Worm (Caenorhabditis elegans) whole organism, late embryonic: ENCODE data around the gene F58H1.8.
A peak's percentile ranks its signal among the peaks of the same experiment; 100 is the strongest.

Experiments used
- C38D4.7 ChIP-seq: fragments of 200-800 bp; sonication (Bioruptor generic); optimal IDR thresholded peaks from 2 replicates; lab custom pipeline; 2018; ENCODE audit warnings: mild to moderate bottlenecking, missing genetic modification characterization, moderate library complexity, missing compliant biosample characterization
- F13H6.1 ChIP-seq: sonication (generic microtip); optimal IDR thresholded peaks from 2 replicates; lab custom pipeline; 2016; ENCODE audit warnings: missing genetic modification characterization, missing compliant biosample characterization
- T23F11.4 ChIP-seq: fragments of 200-800 bp; sonication (Bioruptor generic); optimal IDR thresholded peaks from 2 replicates; lab custom pipeline; 2018; ENCODE audit warnings: mild to moderate bottlenecking, missing genetic modification characterization, missing compliant biosample characterization
- ceh-18 ChIP-seq: sonication (generic microtip); optimal IDR thresholded peaks from 2 replicates; lab custom pipeline; 2016; ENCODE audit warnings: missing genetic modification characterization, missing compliant biosample characterization
- ceh-2 ChIP-seq: sonication (generic microtip); optimal IDR thresholded peaks from 2 replicates; lab custom pipeline; 2016; ENCODE audit warnings: missing genotype, missing genetic modification characterization, missing compliant biosample characterization
- ceh-24 ChIP-seq: sonication (generic microtip); optimal IDR thresholded peaks from 2 replicates; lab custom pipeline; 2016; ENCODE audit warnings: mild to moderate bottlenecking, missing genetic modification characterization, missing compliant biosample characterization
- ceh-31 ChIP-seq: sonication (generic microtip); optimal IDR thresholded peaks from 2 replicates; lab custom pipeline; 2016; ENCODE audit warnings: missing genetic modification characterization, missing compliant biosample characterization
- ceh-6 ChIP-seq: fragments of 200-800 bp; sonication (Bioruptor generic); optimal IDR thresholded peaks from 2 replicates; lab custom pipeline; 2018; ENCODE audit warnings: mild to moderate bottlenecking, missing genetic modification characterization, missing compliant biosample characterization
- ceh-9 ChIP-seq: sonication (generic microtip); optimal IDR thresholded peaks from 2 replicates; lab custom pipeline; 2016; ENCODE audit warnings: mild to moderate bottlenecking, missing genetic modification characterization, inconsistent platforms, missing compliant biosample characterization
- dmd-4 ChIP-seq: sonication (generic microtip); optimal IDR thresholded peaks from 2 replicates; lab custom pipeline; 2016; ENCODE audit warnings: borderline replicate concordance, missing genetic modification characterization, missing compliant biosample characterization
- elt-2 ChIP-seq: sonication (generic microtip); optimal IDR thresholded peaks from 2 replicates; lab custom pipeline; 2016; ENCODE audit warnings: missing genetic modification reagents, missing genetic modification characterization, missing compliant biosample characterization
- elt-4 ChIP-seq: sonication (generic microtip); optimal IDR thresholded peaks from 2 replicates; lab custom pipeline; 2016; ENCODE audit warnings: missing genetic modification characterization, missing compliant biosample characterization
- eyg-1 ChIP-seq: sonication (generic microtip); optimal IDR thresholded peaks from 2 replicates; lab custom pipeline; 2016; ENCODE audit warnings: missing genotype, missing genetic modification characterization, missing compliant biosample characterization
- fax-1 ChIP-seq: sonication (generic microtip); optimal IDR thresholded peaks from 2 replicates; lab custom pipeline; 2016; ENCODE audit warnings: missing genotype, missing genetic modification characterization, missing compliant biosample characterization
- gmeb-2 ChIP-seq: sonication (generic microtip); optimal IDR thresholded peaks from 2 replicates; lab custom pipeline; 2016; ENCODE audit warnings: missing genetic modification characterization, inconsistent platforms, missing compliant biosample characterization
- hlh-13 ChIP-seq: fragments of 200-800 bp; sonication (Bioruptor generic); optimal IDR thresholded peaks from 2 replicates; lab custom pipeline; 2018; ENCODE audit warnings: mild to moderate bottlenecking, missing genetic modification characterization, missing compliant biosample characterization
- hlh-6 ChIP-seq: sonication (generic microtip); optimal IDR thresholded peaks from 2 replicates; lab custom pipeline; 2016; ENCODE audit warnings: missing genotype, missing genetic modification characterization, missing compliant biosample characterization
- lim-6 ChIP-seq: sonication (generic microtip); optimal IDR thresholded peaks from 2 replicates; lab custom pipeline; 2016; ENCODE audit warnings: missing genetic modification characterization, missing compliant biosample characterization
- lin-11 ChIP-seq: fragments of 200-800 bp; sonication (Bioruptor generic); optimal IDR thresholded peaks from 2 replicates; lab custom pipeline; 2018; ENCODE audit warnings: mild to moderate bottlenecking, missing genetic modification characterization, missing compliant biosample characterization
- nhr-11 ChIP-seq: fragments of 150-350 bp; optimal IDR thresholded peaks from 2 replicates; lab custom pipeline; 2014; ENCODE audit warnings: missing biosample characterization, missing genetic modification characterization
- nhr-232 ChIP-seq: sonication (generic microtip); optimal IDR thresholded peaks from 2 replicates; lab custom pipeline; 2016; ENCODE audit warnings: missing genetic modification characterization, missing compliant biosample characterization
- npax-4 ChIP-seq: sonication (generic microtip); optimal IDR thresholded peaks from 2 replicates; lab custom pipeline; 2016; ENCODE audit warnings: missing genetic modification characterization, missing compliant biosample characterization
- pag-3 ChIP-seq: sonication (generic microtip); optimal IDR thresholded peaks from 2 replicates; lab custom pipeline; 2016; ENCODE audit warnings: missing compliant biosample characterization, missing genetic modification characterization, borderline replicate concordance
- pqm-1 ChIP-seq: sonication (generic microtip); optimal IDR thresholded peaks from 2 replicates; lab custom pipeline; 2016; ENCODE audit warnings: missing genetic modification characterization, missing compliant biosample characterization
- pros-1 ChIP-seq: fragments of 150-350 bp; optimal IDR thresholded peaks from 2 replicates; lab custom pipeline; 2014; ENCODE audit warnings: missing biosample characterization, missing genetic modification reagents, missing genetic modification characterization
- sdc-2 ChIP-seq: sonication (generic microtip); optimal IDR thresholded peaks from 2 replicates; lab custom pipeline; 2016; ENCODE audit warnings: missing genotype, missing genetic modification characterization, missing compliant biosample characterization
- sox-2 ChIP-seq: fragments of 200-800 bp; sonication (Bioruptor generic); IDR thresholded peaks from 2 replicates; pipeline ENCODE4 v1.3.6; 2022; ENCODE audit warnings: missing genetic modification reagents, missing genetic modification characterization, missing compliant biosample characterization
- tbx-2 ChIP-seq: sonication (generic microtip); optimal IDR thresholded peaks from 2 replicates; lab custom pipeline; 2016; ENCODE audit warnings: missing genetic modification characterization, missing compliant biosample characterization
- tbx-7 ChIP-seq: sonication (generic microtip); optimal IDR thresholded peaks from 2 replicates; lab custom pipeline; 2016; ENCODE audit warnings: missing genotype, missing genetic modification characterization, missing compliant biosample characterization
- ttx-3 ChIP-seq: sonication (generic microtip); optimal IDR thresholded peaks from 2 replicates; lab custom pipeline; 2016; ENCODE audit warnings: missing genetic modification reagents, missing genetic modification characterization, missing compliant biosample characterization
- unc-3 ChIP-seq, 2 experiments: fragments of 200-800 bp in 1 of 2; sonication (Bioruptor generic) in 1 of 2; sonication (generic microtip) in 1 of 2; conservative IDR thresholded peaks in 1 of 2; optimal IDR thresholded peaks in 1 of 2; 2 replicates each; pipeline versions ENCODE4 v1.3.6 to Lab custom; 2016 to 2022; ENCODE audit warnings: missing compliant biosample characterization in 2 of 2, missing genetic modification characterization in 2 of 2, missing genetic modification reagents in 1 of 2
- unc-55 ChIP-seq: sonication (generic microtip); optimal IDR thresholded peaks from 2 replicates; lab custom pipeline; 2017; ENCODE audit warnings: missing biosample characterization, missing genetic modification reagents, missing genetic modification characterization
- unc-86 ChIP-seq: sonication (generic microtip); optimal IDR thresholded peaks from 2 replicates; lab custom pipeline; 2016; ENCODE audit warnings: missing genetic modification characterization, missing compliant biosample characterization
- zip-5 ChIP-seq: sonication (generic microtip); optimal IDR thresholded peaks from 2 replicates; lab custom pipeline; 2016; ENCODE audit warnings: missing genetic modification characterization, missing compliant biosample characterization
- ztf-16 ChIP-seq: sonication (generic microtip); optimal IDR thresholded peaks from 2 replicates; lab custom pipeline; 2017; ENCODE audit warnings: missing genetic modification characterization, missing compliant biosample characterization

F58H1.8 gene

ce11 chrV:11934848-11935247 is at the start of gene F58H1.8:
Gene F58H1.8, plus strand, starts transcription at chrV:11935148.
- no peak for TF ChIP-seq sox-2
- no peak for TF ChIP-seq T23F11.4 (GFP tag; lab: Kevin White, UChicago)
- no peak for TF ChIP-seq fax-1 (tag; lab: Kevin White, UChicago)
- TF ChIP-seq gmeb-2 (tag; lab: Kevin White, UChicago), result no peak
- TF ChIP-seq sdc-2 (tag; lab: Kevin White, UChicago), result no peak
- no peak for TF ChIP-seq zip-5 (tag; lab: Kevin White, UChicago)
- TF ChIP-seq ceh-2 (tag; lab: Kevin White, UChicago), result no peak
- no peak for TF ChIP-seq pag-3 (tag; lab: Kevin White, UChicago)
- no peak for TF ChIP-seq nhr-11 (tag; lab: Kevin White, UChicago)
- no peak for TF ChIP-seq ceh-24
- TF ChIP-seq ceh-6 (GFP tag; lab: Kevin White, UChicago), result no peak
- TF ChIP-seq tbx-7 (tag; lab: Kevin White, UChicago), result no peak
- TF ChIP-seq tbx-2 (tag; lab: Kevin White, UChicago), result no peak
- TF ChIP-seq ceh-9, result no peak
- no peak for TF ChIP-seq elt-4 (tag; lab: Kevin White, UChicago)
- TF ChIP-seq hlh-13 (GFP tag; lab: Kevin White, UChicago), result no peak
- TF ChIP-seq F13H6.1 (tag; lab: Kevin White, UChicago), result no peak
- no peak for TF ChIP-seq unc-86 (tag; lab: Kevin White, UChicago)
- no peak for TF ChIP-seq pros-1 (tag; lab: Kevin White, UChicago)

DNA sequence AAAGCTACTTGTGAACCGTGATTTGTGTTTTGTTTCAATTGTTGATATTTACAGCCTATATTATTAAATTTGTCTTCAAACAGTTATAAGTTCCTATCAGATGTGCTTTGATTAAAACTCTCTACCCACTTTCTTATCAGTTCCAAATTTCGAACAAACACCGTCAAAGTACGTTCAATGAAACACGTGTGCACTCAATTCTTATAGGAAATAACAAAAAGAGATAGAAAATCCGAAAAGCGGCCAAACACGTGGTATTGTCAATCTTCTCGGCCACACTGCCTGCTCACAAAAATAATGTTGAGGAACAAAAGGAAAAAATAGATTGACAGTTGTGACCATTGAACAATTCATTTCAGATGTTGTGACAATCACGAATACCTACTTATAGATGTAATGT is 49.0 kb upstream of the F58H1.8 start:
- TF ChIP-seq ztf-16 (no peak), elt-2 (tag; lab: Kevin White, UChicago) (peak; percentile 38)

DNA sequence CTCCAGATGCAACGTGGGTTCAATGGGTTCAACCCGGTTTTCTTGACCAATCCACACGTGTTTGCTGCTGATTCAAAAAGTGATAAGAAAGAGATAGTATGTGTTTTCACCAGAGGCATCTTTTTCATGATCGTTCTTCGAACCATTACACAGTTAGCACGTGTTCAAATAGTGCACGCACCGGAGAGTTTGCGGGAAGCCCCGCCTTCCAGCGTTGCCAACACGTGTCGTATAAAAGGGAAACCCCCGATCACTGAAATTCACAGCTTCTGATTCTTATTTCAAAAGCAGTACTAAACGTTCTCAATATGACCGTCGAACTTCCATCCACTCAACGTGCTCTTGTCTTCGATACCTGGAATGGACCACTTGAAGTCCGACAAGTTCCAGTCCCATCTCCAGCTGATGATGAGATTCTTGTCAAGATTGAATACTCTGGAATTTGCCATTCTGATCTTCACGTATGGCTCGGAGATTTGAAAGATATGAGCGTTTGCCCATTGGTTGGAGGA is 46.9 kb upstream of the F58H1.8 start, which contains the start of gene adh-1:
TSS of gene adh-1 (plus strand) at position 261 of the 512 bp plus-strand sequence.
- TF ChIP-seq hlh-6 (no peak), ceh-18 (peak; percentile 74), sdc-2 (tag; lab: Kevin White, UChicago) (no peak)

ce11 chrV:11888656-11889055 is 46.3 kb upstream of the F58H1.8 start:
- no peak for TF ChIP-seq F13H6.1 (tag; lab: Kevin White, UChicago)
- TF ChIP-seq sdc-2 (tag; lab: Kevin White, UChicago), result no peak
- no peak for TF ChIP-seq ceh-18
- TF ChIP-seq ceh-31, result no peak
- TF ChIP-seq eyg-1 (tag; lab: Kevin White, UChicago), result no peak
- no peak for TF ChIP-seq C38D4.7 (GFP tag; lab: Kevin White, UChicago)
- TF ChIP-seq T23F11.4 (GFP tag; lab: Kevin White, UChicago), result no peak
- no peak for TF ChIP-seq hlh-6
- no peak for TF ChIP-seq npax-4 (tag; lab: Kevin White, UChicago)
- TF ChIP-seq tbx-7 (tag; lab: Kevin White, UChicago), result no peak
- no peak for TF ChIP-seq dmd-4 (tag; lab: Kevin White, UChicago)
- TF ChIP-seq lim-6, result no peak
- no peak for TF ChIP-seq lin-11 (tag; lab: Kevin White, UChicago)
- TF ChIP-seq unc-55 (GFP tag; lab: Kevin White, UChicago), result no peak

DNA sequence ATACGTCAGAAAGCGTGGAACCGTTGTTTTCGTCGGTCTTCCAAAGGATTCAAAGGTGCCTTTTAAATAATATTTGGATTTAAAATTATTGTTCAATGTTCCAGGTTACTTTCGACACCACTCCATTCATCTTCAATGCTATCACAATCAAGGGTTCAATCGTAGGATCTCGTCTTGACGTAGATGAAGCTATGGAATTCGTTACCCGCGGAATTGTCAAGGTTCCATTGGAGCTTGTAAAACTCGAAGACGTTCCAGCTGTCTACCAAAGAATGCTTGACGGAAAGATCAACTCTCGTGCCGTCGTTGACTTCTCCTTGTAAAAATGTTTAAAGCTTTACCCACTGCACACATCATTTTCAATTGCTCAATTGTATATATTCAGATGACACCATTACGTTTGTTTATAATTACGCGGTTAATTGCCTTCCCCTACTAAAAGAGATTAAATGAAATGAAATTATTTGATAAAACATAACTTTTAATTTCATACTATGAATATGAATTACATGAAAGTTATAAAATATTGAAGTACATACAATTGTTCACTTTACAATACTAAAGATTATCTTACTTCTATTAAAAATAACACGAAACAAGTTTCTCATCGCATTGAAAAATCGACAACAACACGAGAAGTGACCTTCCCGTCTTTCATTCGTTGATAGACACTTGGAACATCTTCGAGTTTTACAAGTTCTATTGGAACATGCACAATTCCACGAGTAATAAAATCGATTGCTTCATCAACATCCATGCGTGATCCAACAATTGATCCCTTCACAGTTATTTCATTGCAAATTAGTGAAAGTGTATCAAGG is 45.6 kb upstream of the F58H1.8 start:
- TF ChIP-seq unc-3 (GFP tag; conservative IDR thresholded peaks at IDR 0.05; lab: Robert Waterston, UW) (no peak), unc-3 (tag; optimal IDR thresholded peaks at IDR 0.05; lab: Kevin White, UChicago) (no peak), sox-2 (no peak), nhr-232 (no peak), pqm-1 (tag; lab: Kevin White, UChicago) (no peak), dmd-4 (tag; lab: Kevin White, UChicago) (no peak), ttx-3 (tag; lab: Kevin White, UChicago) (no peak), ceh-31 (no peak), T23F11.4 (GFP tag; lab: Kevin White, UChicago) (no peak)
